Worm (Caenorhabditis elegans): Measurements from ENCODE around the gene elo-1.

- TF ChIP-seq him-1 (tag; optimal IDR thresholded peaks at IDR 0.05) (no peak), W03F9.2 (tag; optimal IDR thresholded peaks at IDR 0.05) (no peak), dao-5 (tag; optimal IDR thresholded peaks at IDR 0.05) (no peak)
These were observed 36.9 kb downstream of the elo-1 start, which contains the start of gene col-122 for ce11 chrIV:9563079-9563478.
